Fruit fly (Drosophila melanogaster) whole organism: Measurements from ENCODE around the gene tral.

Source experiments
- CG8478 ChIP-seq: fragments of >200 bp; optimal IDR thresholded peaks from 2 replicates; lab custom pipeline; 2018; ENCODE audit warnings: inconsistent platforms
- Dll ChIP-seq: fragments of >200 bp; optimal IDR thresholded peaks from 2 replicates; lab custom pipeline; 2017
- EcR ChIP-seq, 2 experiments: fragments of >200 bp; optimal IDR thresholded peaks; 2 replicates each; lab custom pipeline; 2017; ENCODE audit warnings: missing biosample characterization in 2 of 2, missing genetic modification characterization in 2 of 2, missing genetic modification reagents in 2 of 2
- pan ChIP-seq: fragments of >200 bp; optimal IDR thresholded peaks from 2 replicates; lab custom pipeline; 2017
- psq ChIP-seq: fragments of >200 bp; optimal IDR thresholded peaks from 2 replicates; lab custom pipeline; 2017
- usp ChIP-seq: fragments of >200 bp; optimal IDR thresholded peaks from 2 replicates; lab custom pipeline; 2017; ENCODE audit warnings: missing biosample characterization, missing genetic modification characterization, mixed read lengths

tral gene

DNA sequence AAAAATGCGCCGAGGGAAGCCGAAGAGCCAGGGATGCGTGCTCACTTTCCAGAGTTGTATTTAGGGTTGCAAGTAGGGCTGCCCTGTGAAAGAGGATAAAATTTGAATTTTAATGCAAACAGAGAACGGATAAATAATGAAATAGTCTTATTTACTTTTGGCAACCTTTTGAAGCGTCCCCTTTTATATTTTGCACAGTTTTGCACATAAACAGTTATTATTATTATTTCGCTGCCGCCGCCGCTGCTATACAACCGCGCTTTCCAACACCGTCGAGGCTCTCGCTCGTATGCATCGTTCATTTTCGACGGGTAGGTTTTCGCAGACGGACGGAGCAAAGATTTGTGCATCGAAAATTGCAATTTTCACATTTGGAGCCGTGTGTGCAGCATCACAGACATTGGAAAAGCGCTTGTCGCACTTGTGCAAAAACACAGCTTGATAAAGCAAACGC is at the start of gene tral, which contains the start of gene sti:
Gene tral (plus strand): TSS at position 298 of the 454 bp plus-strand sequence.
Gene sti (minus strand): TSS at position 54 of the 454 bp plus-strand sequence.
- TF ChIP-seq Dll (no peak), pan (no peak), psq (lab: Kevin White, UChicago) (no peak), EcR (GFP tag; optimal IDR thresholded peaks at IDR 0.05; lab: Kevin White, UChicago) (no peak), CG8478 (lab: Kevin White, UChicago) (no peak), usp (GFP tag; lab: Kevin White, UChicago) (no peak)

DNA sequence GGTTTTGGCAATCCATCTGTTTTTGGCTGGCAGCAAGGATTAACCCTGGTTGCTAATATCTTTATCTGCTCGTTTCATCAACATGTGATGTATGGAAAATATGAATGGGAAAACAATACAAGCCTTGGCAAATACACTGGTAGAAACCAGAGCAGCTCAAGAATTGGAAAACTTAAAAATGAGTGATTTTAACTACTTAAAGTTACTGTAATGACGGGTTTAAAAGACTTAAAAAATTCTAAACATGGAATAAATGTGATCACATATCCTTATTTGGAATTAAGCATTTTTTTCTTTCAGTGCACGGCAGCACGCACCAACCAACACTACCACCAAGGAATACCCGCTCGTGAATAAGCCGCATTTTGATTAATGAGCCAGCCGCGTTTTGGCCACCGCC is 49.6 kb upstream of the tral start:
- TF ChIP-seq pan (no peak), CG8478 (lab: Kevin White, UChicago) (no peak), Dll (no peak), usp (GFP tag; lab: Kevin White, UChicago) (no peak), psq (lab: Kevin White, UChicago) (no peak), EcR (GFP tag; optimal IDR thresholded peaks at IDR 0.05; lab: Kevin White, UChicago) (no peak)

DNA sequence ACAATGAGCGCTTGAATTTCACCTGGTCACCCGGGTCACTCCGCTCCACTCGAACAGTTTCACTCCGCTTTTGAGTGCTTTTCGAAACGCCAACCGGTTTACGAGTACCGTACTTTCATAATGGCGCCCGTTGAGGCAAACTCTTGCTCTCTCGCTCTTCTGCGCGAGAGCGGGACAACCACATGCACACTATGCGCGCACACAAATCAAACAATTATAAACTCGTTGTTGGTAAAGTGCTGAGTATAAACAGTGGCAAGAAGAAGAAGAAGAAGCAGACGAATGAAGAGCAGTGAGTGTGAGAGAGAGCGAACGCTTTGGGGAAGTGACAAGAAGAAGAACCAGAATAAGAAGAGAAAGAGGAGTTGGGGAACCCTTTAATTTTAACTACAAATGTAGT is 46.8 kb upstream of the tral start, which contains the start of gene eyg:
Gene eyg (minus strand): TSS at position 6 of the 400 bp plus-strand sequence.
- TF ChIP-seq pan (no peak), CG8478 (lab: Kevin White, UChicago) (peak; percentile 94), EcR (GFP tag; optimal IDR thresholded peaks at IDR 0.05; lab: Kevin White, UChicago) (no peak), Dll (peak; percentile 34), psq (lab: Kevin White, UChicago) (no peak), usp (GFP tag; lab: Kevin White, UChicago) (no peak)

DNA sequence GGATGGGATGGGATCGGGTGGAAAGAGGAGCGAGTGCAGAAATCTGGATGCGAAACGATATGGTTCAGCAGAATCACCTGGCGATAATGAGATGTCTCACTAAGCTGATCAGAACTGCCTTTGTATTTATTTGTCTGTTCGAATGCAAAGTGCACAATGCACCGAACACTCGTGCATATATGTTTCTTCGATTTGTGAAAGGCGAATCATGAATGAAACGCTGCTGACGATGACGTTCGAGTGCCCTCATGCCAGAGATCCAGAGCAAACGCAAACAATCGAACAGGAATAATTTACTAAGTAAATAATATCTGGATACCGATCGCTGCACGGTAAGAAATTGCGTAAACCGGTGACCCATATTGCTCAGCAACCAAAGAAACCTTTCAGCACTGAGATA is 45.2 kb upstream of the tral start, which contains the start of gene CG32102:
Gene CG32102 (minus strand): TSS at position 101 of the 400 bp plus-strand sequence.
- TF ChIP-seq psq (lab: Kevin White, UChicago) (no peak), Dll (no peak), EcR (GFP tag; optimal IDR thresholded peaks at IDR 0.05; lab: Kevin White, UChicago) (no peak), CG8478 (lab: Kevin White, UChicago) (no peak)

DNA sequence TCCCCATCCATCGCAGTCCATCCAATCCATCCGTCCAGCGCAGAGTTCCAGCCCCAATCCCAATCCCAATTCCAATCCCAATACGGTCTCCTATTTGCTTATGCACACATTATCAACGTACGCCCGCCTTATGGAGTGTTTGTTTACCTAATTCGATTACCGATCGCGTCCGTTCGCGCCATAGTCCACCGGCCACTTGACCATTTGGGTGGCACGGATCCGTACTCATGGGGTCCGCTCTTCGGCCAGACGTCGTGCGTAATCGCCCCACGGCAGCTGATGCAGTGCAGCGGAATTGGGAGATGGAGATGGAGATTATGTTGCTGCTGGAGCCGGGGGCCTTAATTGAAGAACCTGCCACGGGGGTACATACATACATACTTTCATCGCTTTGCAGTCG is 44.4 kb upstream of the tral start:
- TF ChIP-seq EcR (GFP tag; optimal IDR thresholded peaks at IDR 0.05; lab: Kevin White, UChicago) (no peak), CG8478 (lab: Kevin White, UChicago) (no peak), pan (no peak), Dll (no peak), usp (GFP tag; lab: Kevin White, UChicago) (no peak), psq (lab: Kevin White, UChicago) (no peak)

DNA sequence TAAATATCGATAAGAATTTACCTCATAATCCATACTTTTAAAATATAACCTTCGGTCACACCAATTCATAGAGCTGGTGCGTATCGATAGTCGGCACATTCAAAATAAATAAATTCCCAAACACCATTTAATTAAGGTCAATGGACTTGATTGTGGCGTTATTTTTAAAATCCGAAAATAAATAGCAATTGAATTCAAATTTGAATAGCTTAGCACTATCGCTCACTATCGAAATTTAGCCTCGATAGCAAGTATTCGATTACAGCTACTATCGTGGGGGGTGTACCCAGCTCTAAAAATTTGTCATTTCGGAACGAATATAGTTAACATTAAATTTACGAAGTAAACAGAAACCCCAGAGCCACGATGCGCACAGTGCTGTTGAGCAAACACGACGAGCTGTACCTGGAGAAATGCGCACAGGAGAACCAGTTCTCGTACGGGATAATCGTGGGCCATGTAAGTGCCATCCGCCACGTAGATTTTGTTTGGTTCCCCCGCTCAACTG is 43.3 kb upstream of the tral start, which contains the start of gene CG10616:
Gene CG10616 (plus strand): TSS at position 258 of the 508 bp plus-strand sequence.
- no peak for TF ChIP-seq usp (GFP tag; lab: Kevin White, UChicago)
- no peak for TF ChIP-seq Dll
- TF ChIP-seq EcR (GFP tag; optimal IDR thresholded peaks at IDR 0.05; lab: Kevin White, UChicago) = no peak
- TF ChIP-seq psq (lab: Kevin White, UChicago) = peak; percentile 51
- no peak for TF ChIP-seq pan
- no peak for TF ChIP-seq CG8478 (lab: Kevin White, UChicago)

DNA sequence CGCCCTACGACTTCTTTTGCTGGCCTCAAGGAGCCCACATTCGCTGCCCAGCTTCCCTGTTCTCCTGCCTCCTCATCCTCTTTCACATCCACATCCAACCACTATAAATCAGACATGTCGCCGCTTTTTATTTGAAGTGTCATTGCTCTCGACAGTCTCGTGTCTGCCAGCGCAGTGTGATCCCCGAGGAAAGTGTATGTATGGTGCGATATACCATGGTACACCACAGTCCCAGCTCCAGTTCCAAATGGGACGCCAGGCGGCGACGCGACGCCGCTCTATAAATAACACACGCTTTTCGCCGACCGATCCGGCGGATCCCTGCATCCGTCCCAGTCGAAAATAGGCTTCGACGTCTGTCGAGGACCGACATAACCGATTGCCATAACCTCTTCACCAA is 36.6 kb upstream of the tral start:
- TF ChIP-seq CG8478 (lab: Kevin White, UChicago) (no peak), EcR (GFP tag; optimal IDR thresholded peaks at IDR 0.05; lab: Kevin White, UChicago) (no peak), usp (GFP tag; lab: Kevin White, UChicago) (no peak), psq (lab: Kevin White, UChicago) (no peak), Dll (no peak), pan (no peak)

DNA sequence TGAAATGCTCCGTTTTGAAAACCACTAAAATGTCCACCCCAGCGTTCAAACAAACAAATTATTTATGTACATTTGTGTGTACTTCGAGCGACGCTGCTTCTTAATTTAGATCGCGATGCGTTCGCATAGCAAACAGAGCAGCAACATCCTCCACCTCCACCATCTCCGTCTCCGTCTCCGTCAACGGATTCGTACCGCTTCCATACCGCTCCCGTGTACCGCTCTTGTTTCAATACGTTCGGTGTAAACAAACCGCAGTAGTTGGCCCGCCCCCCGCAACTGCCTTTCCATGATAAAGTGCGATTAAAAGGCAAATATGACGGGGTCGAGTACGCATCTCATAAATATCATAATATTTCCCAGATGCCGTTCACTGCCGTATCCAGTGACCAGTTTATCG is 32.6 kb upstream of the tral start, which contains the start of gene CG33725:
Gene CG33725 (plus strand): TSS at position 364 of the 400 bp plus-strand sequence.
- TF ChIP-seq Dll = no peak
- TF ChIP-seq psq (lab: Kevin White, UChicago) = no peak
- TF ChIP-seq pan = no peak
- TF ChIP-seq EcR (GFP tag; optimal IDR thresholded peaks at IDR 0.05; lab: Kevin White, UChicago) = no peak
- TF ChIP-seq CG8478 (lab: Kevin White, UChicago) = no peak
- TF ChIP-seq usp (GFP tag; lab: Kevin White, UChicago) = no peak

DNA sequence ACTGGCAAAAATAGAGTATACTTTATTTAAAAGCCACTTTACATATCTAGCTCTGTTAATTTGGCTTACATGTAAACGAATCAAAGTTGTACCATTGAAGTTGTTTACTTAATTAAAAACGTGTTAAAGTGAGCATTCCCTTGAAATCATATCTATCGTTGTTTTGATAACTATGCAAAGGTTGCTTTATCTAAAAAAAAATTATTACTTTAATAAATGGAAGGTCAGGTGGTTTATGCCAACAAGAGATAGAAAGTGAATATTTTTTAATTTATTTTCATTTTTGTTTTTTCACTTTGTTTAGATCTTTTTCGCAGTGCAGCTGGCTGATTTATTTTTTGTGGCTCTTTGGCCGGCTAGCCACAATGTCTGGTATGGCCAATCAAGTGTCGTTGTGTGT is 31.9 kb upstream of the tral start:
- TF ChIP-seq usp (GFP tag; lab: Kevin White, UChicago) (no peak), Dll (no peak), pan (no peak), psq (lab: Kevin White, UChicago) (no peak), EcR (GFP tag; optimal IDR thresholded peaks at IDR 0.05; lab: Kevin White, UChicago) (no peak), CG8478 (lab: Kevin White, UChicago) (no peak)

DNA sequence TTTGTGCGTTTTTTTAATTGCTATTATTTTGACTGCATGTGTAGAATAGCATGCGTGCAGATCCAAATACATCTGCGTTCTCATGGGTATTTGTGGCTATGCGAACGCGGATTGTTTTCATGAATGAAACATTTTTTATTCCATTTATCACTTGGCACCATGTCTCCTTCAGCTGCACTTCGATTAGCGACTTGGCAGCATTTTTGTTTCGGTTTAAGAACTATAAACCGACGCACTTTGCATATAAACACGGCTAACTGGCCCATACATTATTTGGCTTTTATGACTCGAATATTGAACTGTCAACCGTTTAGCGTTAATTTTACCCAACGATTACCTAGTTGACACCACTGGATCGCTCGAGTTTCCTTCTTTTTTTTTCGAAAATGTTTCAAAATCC is 30.4 kb upstream of the tral start:
- TF ChIP-seq usp (GFP tag; lab: Kevin White, UChicago) (no peak), CG8478 (lab: Kevin White, UChicago) (no peak), Dll (no peak), psq (lab: Kevin White, UChicago) (no peak), EcR (GFP tag; optimal IDR thresholded peaks at IDR 0.05; lab: Kevin White, UChicago) (no peak), pan (no peak)

DNA sequence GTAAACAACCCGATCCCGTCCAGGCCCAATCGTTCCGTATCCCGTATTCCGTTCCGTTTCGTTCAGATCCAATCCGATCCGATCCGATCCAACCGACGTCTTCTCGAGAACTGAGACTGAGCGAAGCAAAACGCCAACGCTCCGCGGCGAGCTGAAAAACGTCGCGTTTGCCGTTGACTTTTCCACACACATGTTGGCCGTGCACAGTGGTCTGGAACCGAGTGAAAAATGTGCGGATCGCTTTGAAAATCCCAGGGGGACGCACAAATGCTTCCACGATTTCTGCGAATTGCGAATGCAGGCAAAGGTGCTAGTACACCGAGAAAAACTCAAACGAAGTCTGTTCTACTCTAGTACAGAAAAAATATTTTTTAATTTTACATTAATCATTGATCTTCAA is 29.9 kb upstream of the tral start, which contains the start of gene CG10663:
Gene CG10663 (minus strand): TSS at position 88 of the 400 bp plus-strand sequence.
- no peak for TF ChIP-seq CG8478 (lab: Kevin White, UChicago)
- TF ChIP-seq usp (GFP tag; lab: Kevin White, UChicago) = no peak

DNA sequence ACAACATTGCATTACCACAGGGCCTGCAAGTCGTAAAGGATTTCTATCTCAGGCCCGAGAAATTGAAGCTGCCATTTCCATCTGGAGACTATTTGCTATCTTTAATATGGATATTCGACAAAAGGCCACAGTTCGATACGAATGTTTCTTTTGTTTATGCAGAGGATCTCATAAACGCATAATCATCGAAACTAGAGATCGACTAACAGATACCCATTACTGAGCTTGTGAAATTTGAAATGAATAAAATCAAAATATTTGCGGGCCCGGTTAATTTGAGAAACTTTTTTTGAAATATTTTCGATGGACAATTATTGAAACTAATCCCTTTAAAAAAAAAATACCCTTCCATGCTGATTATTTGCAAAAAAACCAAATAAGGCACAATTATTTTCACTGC is 28.7 kb upstream of the tral start:
- TF ChIP-seq pan = no peak
- no peak for TF ChIP-seq psq (lab: Kevin White, UChicago)
- TF ChIP-seq usp (GFP tag; lab: Kevin White, UChicago) = no peak
